Worm (Caenorhabditis elegans) whole organism, L4 larva: Measurements from ENCODE around the gene cutl-21.

Experiments used
- ces-1 ChIP-seq: fragments of 150-350 bp; sonication (generic microtip); optimal IDR thresholded peaks from 4 replicates; lab custom pipeline; 2014; ENCODE audit warnings: missing biosample characterization, missing genetic modification reagents, missing genetic modification characterization
- dmd-8 ChIP-seq: fragments of 200-800 bp; sonication (Bioruptor generic); IDR thresholded peaks from 2 replicates; pipeline ENCODE4 v1.3.6; 2022; ENCODE audit warnings: missing genetic modification characterization, missing compliant biosample characterization
- gei-8 ChIP-seq: fragments of 200-800 bp; sonication (Bioruptor generic); optimal IDR thresholded peaks from 2 replicates; lab custom pipeline; 2018; ENCODE audit warnings: mild to moderate bottlenecking, missing genetic modification characterization, missing compliant biosample characterization
- hlh-30 ChIP-seq: sonication (generic microtip); optimal IDR thresholded peaks from 2 replicates; lab custom pipeline; 2017; ENCODE audit warnings: antibody characterized with exemption, mild to moderate bottlenecking, missing genetic modification characterization, missing compliant biosample characterization; ENCODE audit not compliant: insufficient read depth
- jun-1 ChIP-seq: fragments of 150-350 bp; optimal IDR thresholded peaks from 2 replicates; lab custom pipeline; 2014; ENCODE audit warnings: missing biosample characterization, missing genetic modification reagents, missing genetic modification characterization
- lin-15B ChIP-seq: fragments of 150-350 bp; sonication (generic microtip); optimal IDR thresholded peaks from 3 replicates; lab custom pipeline; 2014; ENCODE audit warnings: missing biosample characterization, missing genetic modification characterization
- nhr-77 ChIP-seq: fragments of 150-350 bp; optimal IDR thresholded peaks from 2 replicates; lab custom pipeline; 2014; ENCODE audit warnings: missing biosample characterization, missing genetic modification characterization
- spr-3 ChIP-seq: fragments of 200-800 bp; sonication (Bioruptor generic); optimal IDR thresholded peaks from 2 replicates; lab custom pipeline; 2018; ENCODE audit warnings: mild to moderate bottlenecking, missing genetic modification characterization, missing compliant biosample characterization
- unc-130 ChIP-seq: sonication (generic microtip); optimal IDR thresholded peaks from 2 replicates; lab custom pipeline; 2016; ENCODE audit warnings: missing genetic modification reagents, missing genetic modification characterization, missing compliant biosample characterization

DNA sequence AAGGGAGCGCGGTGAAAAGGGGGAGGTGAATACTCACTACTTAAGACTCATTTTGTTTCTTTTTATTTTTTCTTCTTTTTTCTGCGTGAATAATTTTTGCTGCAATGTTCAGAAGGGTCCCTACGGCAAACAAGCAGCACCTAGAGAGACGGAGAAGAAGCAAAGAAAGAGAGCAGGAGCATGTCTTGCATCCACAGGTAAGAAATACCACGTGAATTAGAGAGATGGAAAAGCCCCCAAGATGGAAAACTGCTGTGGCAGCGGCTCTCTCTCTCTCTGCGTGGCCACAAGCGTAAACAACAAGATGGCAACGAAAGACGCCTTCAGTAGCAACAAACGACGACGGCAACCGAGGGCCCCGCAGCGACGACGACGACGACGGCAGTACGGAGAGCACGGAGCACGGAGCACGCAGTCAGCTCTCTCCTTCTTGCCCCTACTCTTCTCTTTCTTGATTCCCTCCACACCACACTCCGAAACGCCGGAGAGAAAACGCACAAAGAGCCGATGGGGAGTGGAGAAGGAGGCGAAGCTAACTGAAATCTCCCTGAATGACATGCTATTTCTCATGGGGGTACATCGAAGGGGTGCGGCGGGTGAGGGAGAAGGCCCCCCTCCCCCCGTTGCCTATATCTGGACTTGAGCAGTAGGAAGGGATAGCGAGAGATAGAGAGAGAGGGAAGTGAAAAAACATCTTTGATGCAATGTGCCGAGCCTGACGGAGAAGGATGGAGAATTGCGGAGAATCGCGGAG, 11.3 kb upstream of the cutl-21 start:
- no peak for TF ChIP-seq ces-1 (GFP tag; lab: Kevin White, UChicago)
- no peak for TF ChIP-seq nhr-77
- TF ChIP-seq hlh-30 (tag; lab: Kevin White, UChicago) = peak; percentile 38
- no peak for TF ChIP-seq gei-8 (GFP tag; lab: Kevin White, UChicago)
- no peak for TF ChIP-seq dmd-8 (GFP tag; lab: Robert Waterston, UW)
- no peak for TF ChIP-seq unc-130
- no peak for TF ChIP-seq jun-1
- no peak for TF ChIP-seq spr-3 (GFP tag; lab: Kevin White, UChicago)
- TF ChIP-seq lin-15B (tag; lab: Kevin White, UChicago) = no peak
